Fruit fly (Drosophila melanogaster) whole organism, embryonic: Measurements from ENCODE around the gene DAAM.
A peak's percentile ranks its signal among the peaks of the same experiment; 100 is the strongest.

ENCODE experiments used
- Ada2b ChIP-seq: fragments of 200-800 bp; sonication (Bioruptor generic); IDR thresholded peaks from 2 replicates; pipeline ENCODE4 v1.3.6; 2022; ENCODE audit warnings: missing biosample characterization, missing genetic modification characterization
- Adf1 ChIP-seq: fragments of 200-800 bp; sonication (Bioruptor generic); IDR thresholded peaks from 2 replicates; pipeline ENCODE4 v1.3.6; 2022; ENCODE audit warnings: missing biosample characterization, missing genetic modification characterization
- Atf-2 ChIP-seq: fragments of 200-800 bp; sonication (Bioruptor generic); optimal IDR thresholded peaks from 2 replicates; lab custom pipeline; 2016; ENCODE audit warnings: missing biosample characterization, missing genetic modification characterization
- CG10147 ChIP-seq: fragments of 200-800 bp; sonication (Bioruptor generic); optimal IDR thresholded peaks from 2 replicates; lab custom pipeline; 2019; ENCODE audit warnings: missing biosample characterization, mild to moderate bottlenecking, missing genetic modification characterization, moderate library complexity
- CG10321 ChIP-seq: fragments of 200-800 bp; sonication (Bioruptor generic); IDR thresholded peaks from 2 replicates; pipeline ENCODE4 v1.3.6; 2022; ENCODE audit warnings: missing biosample characterization, missing genetic modification characterization
- CG10979 ChIP-seq: fragments of 200-800 bp; sonication (Bioruptor generic); optimal IDR thresholded peaks from 2 replicates; lab custom pipeline; 2018; ENCODE audit warnings: missing biosample characterization, mild to moderate bottlenecking, missing genetic modification characterization, moderate library complexity
- CG12769 ChIP-seq: fragments of 200-800 bp; sonication (Bioruptor generic); optimal IDR thresholded peaks from 2 replicates; lab custom pipeline; 2019; ENCODE audit warnings: missing biosample characterization, mild to moderate bottlenecking, missing genetic modification characterization, moderate library complexity
- CG13287 ChIP-seq: fragments of 200-800 bp; sonication (Bioruptor generic); IDR thresholded peaks from 2 replicates; pipeline ENCODE4 v1.3.6; 2022; ENCODE audit warnings: missing biosample characterization, missing genetic modification characterization; ENCODE audit not compliant: partially characterized antibody
- CG14710 ChIP-seq: fragments of 200-800 bp; sonication (Bioruptor generic); optimal IDR thresholded peaks from 3 replicates; lab custom pipeline; 2019; ENCODE audit warnings: missing biosample characterization, mild to moderate bottlenecking, missing genetic modification characterization, moderate library complexity
- CG15073 ChIP-seq: fragments of 200-800 bp; sonication (Bioruptor generic); optimal IDR thresholded peaks from 2 replicates; lab custom pipeline; 2016; ENCODE audit warnings: missing biosample characterization, missing genetic modification characterization
- CG16815 ChIP-seq: fragments of 200-800 bp; sonication (Bioruptor generic); optimal IDR thresholded peaks from 3 replicates; lab custom pipeline; 2017; ENCODE audit warnings: missing biosample characterization, mild to moderate bottlenecking, missing genetic modification characterization
- CG17802 ChIP-seq: fragments of 200-800 bp; sonication (Bioruptor generic); optimal IDR thresholded peaks from 2 replicates; lab custom pipeline; 2018; ENCODE audit warnings: missing biosample characterization, mild to moderate bottlenecking, missing genetic modification characterization, moderate library complexity
- CG1792 ChIP-seq: fragments of 200-800 bp; sonication (Bioruptor generic); optimal IDR thresholded peaks from 2 replicates; lab custom pipeline; 2016; ENCODE audit warnings: missing biosample characterization, missing genetic modification characterization
- CG2129 ChIP-seq: fragments of 200-800 bp; sonication (Bioruptor generic); IDR thresholded peaks from 2 replicates; pipeline ENCODE4 v1.3.6; 2022; ENCODE audit warnings: missing biosample characterization, missing genetic modification characterization; ENCODE audit not compliant: partially characterized antibody
- CG31441 ChIP-seq: fragments of 200-800 bp; sonication (Bioruptor generic); IDR thresholded peaks from 2 replicates; pipeline ENCODE4 v1.3.6; 2022; ENCODE audit warnings: missing biosample characterization, missing genetic modification characterization
- CG32772 ChIP-seq: fragments of 200-800 bp; sonication (Bioruptor generic); IDR thresholded peaks from 2 replicates; pipeline ENCODE4 v1.3.6; 2022; ENCODE audit warnings: missing biosample characterization, missing genetic modification characterization
- CG34422 ChIP-seq: fragments of 200-800 bp; sonication (Bioruptor generic); IDR thresholded peaks from 3 replicates; pipeline ENCODE4 v1.3.6; 2022; ENCODE audit warnings: missing biosample characterization, missing genetic modification characterization
- CG4360 ChIP-seq: fragments of 200-800 bp; sonication (Bioruptor generic); IDR thresholded peaks from 2 replicates; pipeline ENCODE4 v1.3.6; 2022; ENCODE audit warnings: missing biosample characterization, missing genetic modification characterization
- CG6854 ChIP-seq: fragments of 200-800 bp; sonication (Bioruptor generic); optimal IDR thresholded peaks from 3 replicates; lab custom pipeline; 2017; ENCODE audit warnings: missing biosample characterization, mild to moderate bottlenecking, missing genetic modification characterization
- Dad ChIP-seq: fragments of 200-800 bp; sonication (Bioruptor generic); optimal IDR thresholded peaks from 3 replicates; lab custom pipeline; 2016; ENCODE audit warnings: missing biosample characterization, missing genetic modification characterization
- Deaf1 ChIP-seq: fragments of 200-800 bp; optimal IDR thresholded peaks from 3 replicates; lab custom pipeline; 2019; ENCODE audit warnings: missing biosample characterization, mild to moderate bottlenecking, missing genetic modification characterization, moderate library complexity
- Drgx ChIP-seq: fragments of 200-800 bp; sonication (Bioruptor generic); IDR thresholded peaks from 2 replicates; pipeline ENCODE4 v1.3.6; 2022; ENCODE audit warnings: missing biosample characterization, missing genetic modification characterization
- ERR ChIP-seq: fragments of 200-800 bp; sonication (Bioruptor generic); optimal IDR thresholded peaks from 2 replicates; lab custom pipeline; 2016; ENCODE audit warnings: missing biosample characterization, missing genetic modification characterization
- H2.0 ChIP-seq: fragments of 200-800 bp; sonication (Bioruptor generic); IDR thresholded peaks from 2 replicates; pipeline ENCODE4 v1.3.6; 2022; ENCODE audit warnings: missing biosample characterization, missing genetic modification characterization
- Hand ChIP-seq: fragments of 200-800 bp; sonication (Bioruptor generic); optimal IDR thresholded peaks from 2 replicates; lab custom pipeline; 2017; ENCODE audit warnings: mild to moderate bottlenecking, missing biosample characterization, missing genetic modification reagents, missing genetic modification characterization
- Jarid2 ChIP-seq: fragments of 200-800 bp; sonication (Bioruptor generic); optimal IDR thresholded peaks from 3 replicates; lab custom pipeline; 2017; ENCODE audit warnings: mild to moderate bottlenecking, missing biosample characterization, missing genetic modification reagents, missing genetic modification characterization
- MTF-1 ChIP-seq: fragments of 200-800 bp; sonication (Bioruptor generic); optimal IDR thresholded peaks from 2 replicates; lab custom pipeline; 2018; ENCODE audit warnings: missing biosample characterization, mild to moderate bottlenecking, missing genetic modification characterization, borderline replicate concordance
- Med ChIP-seq: fragments of 200-800 bp; sonication (Bioruptor generic); peaks from one replicate; lab custom pipeline; 2016; ENCODE audit warnings: missing biosample characterization, missing genetic modification characterization, mild to moderate bottlenecking, inconsistent platforms, moderate library complexity
- NC2α ChIP-seq: fragments of 200-800 bp; sonication (Bioruptor generic); optimal IDR thresholded peaks from 2 replicates; lab custom pipeline; 2016; ENCODE audit warnings: missing biosample characterization, missing genetic modification characterization
- Oaz ChIP-seq: fragments of 200-800 bp; sonication (Bioruptor generic); IDR thresholded peaks from 2 replicates; pipeline ENCODE4 v1.3.6; 2022; ENCODE audit warnings: missing biosample characterization, missing genetic modification characterization
- Sox100B ChIP-seq: fragments of 200-800 bp; sonication (Bioruptor generic); optimal IDR thresholded peaks from 3 replicates; lab custom pipeline; 2018; ENCODE audit warnings: missing biosample characterization, mild to moderate bottlenecking, missing genetic modification characterization
- Taf1 ChIP-seq: fragments of 200-800 bp; sonication (Bioruptor generic); IDR thresholded peaks from 2 replicates; pipeline ENCODE4 v1.3.6; 2022; ENCODE audit warnings: missing biosample characterization, missing genetic modification characterization
- Tbp ChIP-seq: fragments of >200 bp; optimal IDR thresholded peaks from 2 replicates; lab custom pipeline; 2018; ENCODE audit warnings: missing biosample characterization, missing genetic modification characterization
- Usf ChIP-seq: fragments of 200-800 bp; sonication (Bioruptor generic); optimal IDR thresholded peaks from 2 replicates; lab custom pipeline; 2017; ENCODE audit warnings: missing genotype, missing biosample characterization, missing genetic modification characterization
- chinmo ChIP-seq: fragments of 200-800 bp; sonication (Bioruptor generic); IDR thresholded peaks from 4 replicates; pipeline ENCODE4 v1.3.6; 2022; ENCODE audit warnings: missing biosample characterization, missing genetic modification characterization; ENCODE audit not compliant: partially characterized antibody
- ci ChIP-seq: fragments of 200-800 bp; sonication (Bioruptor generic); IDR thresholded peaks from 3 replicates; pipeline ENCODE4 v1.3.6; 2022; ENCODE audit warnings: missing biosample characterization, missing genetic modification characterization
- disco-r ChIP-seq: fragments of 200-800 bp; sonication (Bioruptor generic); optimal IDR thresholded peaks from 2 replicates; lab custom pipeline; 2016; ENCODE audit warnings: missing biosample characterization, missing genetic modification characterization
- fd64A ChIP-seq: fragments of 200-800 bp; sonication (Bioruptor generic); optimal IDR thresholded peaks from 3 replicates; lab custom pipeline; 2018; ENCODE audit warnings: missing biosample characterization, mild to moderate bottlenecking, missing genetic modification characterization
- h ChIP-seq: fragments of >200 bp; optimal IDR thresholded peaks from 2 replicates; lab custom pipeline; 2017
- ken ChIP-seq: fragments of 200-800 bp; sonication (Bioruptor generic); IDR thresholded peaks from 3 replicates; pipeline ENCODE4 v1.3.6; 2022; ENCODE audit warnings: missing biosample characterization, missing genetic modification characterization
- lilli ChIP-seq: fragments of 200-800 bp; sonication (Bioruptor generic); optimal IDR thresholded peaks from 3 replicates; lab custom pipeline; 2016; ENCODE audit warnings: missing biosample characterization, missing genetic modification characterization
- oc ChIP-seq: fragments of 200-800 bp; sonication (Bioruptor generic); optimal IDR thresholded peaks from 2 replicates; lab custom pipeline; 2018; ENCODE audit warnings: missing biosample characterization, mild to moderate bottlenecking, missing genetic modification characterization, moderate library complexity
- pan ChIP-seq, 4 experiments: fragments of >200 bp in 3 of 4; fragments of 200-800 bp in 1 of 4; sonication (Bioruptor generic) in 1 of 4; optimal IDR thresholded peaks in 3 of 4; IDR thresholded peaks in 1 of 4; 2 replicates each; pipeline versions ENCODE4 v1.3.6 to Lab custom; 2017 to 2022; ENCODE audit warnings: missing biosample characterization in 2 of 4, missing genetic modification characterization in 2 of 4, mixed read lengths in 1 of 4
- pnt ChIP-seq: fragments of 200-800 bp; sonication (Bioruptor generic); optimal IDR thresholded peaks from 3 replicates; lab custom pipeline; 2016; ENCODE audit warnings: missing biosample characterization, missing genetic modification characterization
- row ChIP-seq: fragments of 200-800 bp; sonication (Bioruptor generic); IDR thresholded peaks from 3 replicates; pipeline ENCODE4 v1.3.6; 2022; ENCODE audit warnings: missing biosample characterization, missing genetic modification characterization
- run ChIP-seq: fragments of 200-800 bp; sonication (Bioruptor generic); optimal IDR thresholded peaks from 3 replicates; lab custom pipeline; 2018; ENCODE audit warnings: missing biosample characterization, mild to moderate bottlenecking, missing genetic modification characterization
- sens ChIP-seq: fragments of 200-800 bp; sonication (Bioruptor generic); peaks from one replicate; lab custom pipeline; 2016; ENCODE audit warnings: missing biosample characterization, missing genetic modification characterization
- slbo ChIP-seq: fragments of 200-800 bp; sonication (Bioruptor generic); IDR thresholded peaks from 2 replicates; pipeline ENCODE4 v1.3.6; 2022; ENCODE audit warnings: missing biosample characterization, missing genetic modification characterization
- sr ChIP-seq: fragments of 200-800 bp; sonication (Bioruptor generic); IDR thresholded peaks from 3 replicates; pipeline ENCODE4 v1.3.6; 2022; ENCODE audit warnings: missing biosample characterization, missing genetic modification characterization
- vfl ChIP-seq: fragments of 200-800 bp; sonication (Bioruptor generic); optimal IDR thresholded peaks from 2 replicates; lab custom pipeline; 2016; ENCODE audit warnings: missing biosample characterization, missing genetic modification characterization
- vvl ChIP-seq: fragments of 200-800 bp; sonication (Bioruptor generic); IDR thresholded peaks from 2 replicates; pipeline ENCODE4 v1.3.6; 2022; ENCODE audit warnings: missing biosample characterization, missing genetic modification characterization
- yki ChIP-seq: fragments of >200 bp; optimal IDR thresholded peaks from 3 replicates; lab custom pipeline; 2018

The DAAM gene

dm6 chrX:1337998-1338397 lies 15.8 kb upstream of the DAAM start:
- TF ChIP-seq Med (peak; percentile 43), vvl (GFP tag; lab: Robert Waterston, UW) (peak; percentile 6; the same call in 1 of the 2 replicates), CG12769 (peak; percentile 21), Hand (GFP tag; lab: Kevin White, UChicago) (no peak), Usf (GFP tag; lab: Kevin White, UChicago) (no peak), Adf1 (GFP tag; lab: Robert Waterston, UW) (peak; percentile 58), Dad (GFP tag; lab: Kevin White, UChicago) (no peak), Deaf1 (tag; lab: Kevin White, UChicago) (peak; percentile 63), Tbp (no peak), Atf-2 (GFP tag; lab: Kevin White, UChicago) (no peak), ci (GFP tag; lab: Robert Waterston, UW) (0 out of 3 replicates have a peak, but pooled peaks have one; percentile 39), H2.0 (GFP tag; lab: Robert Waterston, UW) (no peak), CG4360 (no peak), CG10979 (no peak), Sox100B (no peak), CG1792 (GFP tag; lab: Kevin White, UChicago) (no peak), CG13287 (GFP tag; lab: Robert Waterston, UW) (0 out of 2 replicates have a peak, but pooled peaks have one; percentile 17), CG10147 (GFP tag; lab: Kevin White, UChicago) (no peak), CG31441 (GFP tag; lab: Robert Waterston, UW) (no peak), h (no peak), disco-r (GFP tag; lab: Kevin White, UChicago) (no peak), row (GFP tag; lab: Robert Waterston, UW) (peak; percentile 12; the same call in 1 of the 3 replicates), MTF-1 (GFP tag; lab: Kevin White, UChicago) (no peak), CG34422 (GFP tag; lab: Robert Waterston, UW) (peak; percentile 43; the same call in 1 of the 3 replicates), ERR (GFP tag; lab: Kevin White, UChicago) (no peak), Ada2b (GFP tag; lab: Robert Waterston, UW) (no peak), CG17802 (no peak), Taf1 (GFP tag; lab: Robert Waterston, UW) (no peak), ken (no peak), sr (GFP tag; lab: Robert Waterston, UW) (0 out of 3 replicates have a peak, but pooled peaks have one; percentile 31), CG2129 (GFP tag; lab: Robert Waterston, UW) (no peak), CG16815 (GFP tag; lab: Kevin White, UChicago) (no peak), Jarid2 (peak; percentile 57), CG32772 (GFP tag; lab: Robert Waterston, UW) (no peak), fd64A (GFP tag; lab: Kevin White, UChicago) (no peak), CG6854 (no peak), pnt (GFP tag; lab: Kevin White, UChicago) (no peak), pan (optimal IDR thresholded peaks at IDR 0.05; lab: Kevin White, UChicago) (no peak), pan (GFP tag; optimal IDR thresholded peaks at IDR 0.05 in 1 of 2, IDR thresholded peaks at IDR 0.05 in 1 of 2) (peak in 1 of 2 experiments; percentile 15), Drgx (GFP tag; lab: Robert Waterston, UW) (peak; percentile 31; the same call in 1 of the 2 replicates), Oaz (GFP tag; lab: Robert Waterston, UW) (no peak), CG14710 (tag; lab: Kevin White, UChicago) (no peak), sens (no peak), CG10321 (no peak), lilli (GFP tag; lab: Kevin White, UChicago) (no peak), NC2α (GFP tag; lab: Kevin White, UChicago) (no peak), run (no peak), chinmo (GFP tag; lab: Robert Waterston, UW) (0 out of 4 replicates have a peak, but pooled peaks have one; percentile 53), vfl (GFP tag; lab: Kevin White, UChicago) (no peak), CG15073 (no peak), oc (tag; lab: Kevin White, UChicago) (peak; percentile 15), yki (lab: Kevin White, UChicago) (no peak), slbo (GFP tag; lab: Robert Waterston, UW) (no peak)
